Worm (Caenorhabditis elegans): ENCODE measurements around the gene Y56A3A.41.
A peak's percentile ranks its signal among the peaks of the same experiment; 100 is the strongest.

DNA sequence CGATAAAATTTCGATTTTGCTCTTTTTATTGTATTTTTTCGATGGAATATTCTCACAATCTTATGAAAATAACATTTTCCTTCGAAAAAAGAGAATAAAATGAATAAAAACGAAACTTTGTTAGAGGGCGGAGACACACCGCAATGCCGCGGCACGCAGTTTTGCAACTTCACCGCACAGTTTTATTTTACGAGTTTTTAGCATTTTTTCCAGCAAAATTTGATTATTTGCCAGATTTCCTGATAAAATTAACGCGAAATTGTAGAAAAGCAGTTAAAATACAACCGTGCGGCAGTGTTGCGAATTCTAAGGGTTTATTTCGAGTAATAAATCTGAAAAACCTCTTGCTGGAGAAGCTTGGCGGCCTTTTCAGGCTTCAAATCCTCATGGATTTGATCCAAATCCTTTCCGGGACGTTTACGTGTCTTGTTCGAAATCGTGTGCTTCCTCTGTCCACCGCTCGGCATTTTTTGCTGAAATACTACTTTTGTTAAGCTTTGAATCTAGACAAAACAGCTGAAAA, 25.5 kb upstream of the Y56A3A.41 start, which contains the start of gene znf-593:
- TF ChIP-seq ama-1 (optimal IDR thresholded peaks at IDR 0.05) (peak; percentile 81), sea-1 (GFP tag; conservative IDR thresholded peaks at IDR 0.05) (0 out of 2 replicates have a peak, but pooled peaks have one; percentile 24), hmg-4 (GFP tag; optimal IDR thresholded peaks at IDR 0.05) (no peak), tbx-37 (GFP tag; conservative IDR thresholded peaks at IDR 0.05) (no peak), ceh-36 (tag; optimal IDR thresholded peaks at IDR 0.05) (no peak), ets-7 (tag; optimal IDR thresholded peaks at IDR 0.05) (no peak), hmbx-1 (tag; optimal IDR thresholded peaks at IDR 0.05) (no peak), flt-1 (GFP tag; IDR thresholded peaks at IDR 0.05) (0 out of 2 replicates have a peak, but pooled peaks have one; percentile 7), pes-1 (GFP tag; IDR thresholded peaks at IDR 0.05) (no peak), tra-4 (tag; optimal IDR thresholded peaks at IDR 0.05) (no peak)

All from whole organism, early embryonic.